Worm (Caenorhabditis elegans): Measurements from ENCODE around the gene R10E9.4.

Gene R10E9.4

ce11 chrIII:3972687-3973086 is at the start of gene R10E9.4:
TSS of gene R10E9.4 (minus strand) at chrIII:3972787.
- TF ChIP-seq unc-55 (GFP tag; optimal IDR thresholded peaks at IDR 0.05) = no peak
- no peak for TF ChIP-seq nhr-21 (tag; optimal IDR thresholded peaks at IDR 0.05)
- no peak for TF ChIP-seq ZK546.5 (tag; optimal IDR thresholded peaks at IDR 0.05)
- TF ChIP-seq nhr-77 (tag; optimal IDR thresholded peaks at IDR 0.05) = no peak
- no peak for TF ChIP-seq ceh-16 (tag; optimal IDR thresholded peaks at IDR 0.05)
- no peak for TF ChIP-seq peb-1 (tag; optimal IDR thresholded peaks at IDR 0.05)

DNA sequence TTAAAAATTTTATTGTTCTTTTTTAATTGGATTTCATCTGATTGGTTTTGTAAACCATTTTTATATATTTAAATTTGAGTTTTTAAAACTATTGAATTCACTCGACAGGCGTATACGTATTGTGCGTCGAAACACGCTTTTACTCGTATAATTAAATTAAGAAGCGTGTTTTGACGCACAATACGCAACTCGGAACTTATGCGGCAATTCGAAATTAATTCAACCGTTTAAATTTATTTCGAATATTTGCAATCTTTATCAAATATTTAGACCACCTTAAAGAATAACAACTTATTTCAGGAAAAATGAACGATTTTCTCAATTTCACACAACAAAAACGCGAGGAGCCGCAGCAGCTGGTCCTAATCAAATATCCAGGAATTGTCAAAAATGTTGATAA is 49.3 kb upstream of the R10E9.4 start, which contains the start of gene tftc-5:
Gene tftc-5, plus strand, starts transcription at position 301 of the 400 bp plus-strand sequence.
- no peak for TF ChIP-seq sem-4 (tag; optimal IDR thresholded peaks at IDR 0.05)
- TF ChIP-seq lsy-2 (tag; optimal IDR thresholded peaks at IDR 0.05) = no peak
- TF ChIP-seq ztf-1 (GFP tag; conservative IDR thresholded peaks at IDR 0.05) = no peak
- no peak for TF ChIP-seq sma-9 (GFP tag; optimal IDR thresholded peaks at IDR 0.05)
- no peak for TF ChIP-seq sma-9 (tag; optimal IDR thresholded peaks at IDR 0.05)
- TF ChIP-seq lin-13 (GFP tag; optimal IDR thresholded peaks at IDR 0.05) = no peak
- no peak for TF ChIP-seq fos-1 (tag; optimal IDR thresholded peaks at IDR 0.05)
- no peak for TF ChIP-seq alr-1 (tag; optimal IDR thresholded peaks at IDR 0.05)

- TF ChIP-seq nhr-6 (tag; optimal IDR thresholded peaks at IDR 0.05) (peak; percentile 10), mab-5 (tag; optimal IDR thresholded peaks at IDR 0.05) (peak; percentile 47), sma-3 (GFP tag; optimal IDR thresholded peaks at IDR 0.05) (peak; percentile 61), nhr-77 (tag; optimal IDR thresholded peaks at IDR 0.05) (no peak), sma-9 (GFP tag; optimal IDR thresholded peaks at IDR 0.05) (peak; percentile 24), sma-9 (tag; optimal IDR thresholded peaks at IDR 0.05) (no peak), fos-1 (tag; optimal IDR thresholded peaks at IDR 0.05) (peak; percentile 65), nhr-21 (tag; optimal IDR thresholded peaks at IDR 0.05) (peak; percentile 37), unc-39 (tag; optimal IDR thresholded peaks at IDR 0.05) (no peak), lin-11 (tag; optimal IDR thresholded peaks at IDR 0.05) (peak; percentile 25), unc-55 (GFP tag; optimal IDR thresholded peaks at IDR 0.05) (peak; percentile 93), lin-13 (GFP tag; optimal IDR thresholded peaks at IDR 0.05) (peak; percentile 74), F13H6.1 (tag; optimal IDR thresholded peaks at IDR 0.05) (peak; percentile 17), gmeb-1 (tag; optimal IDR thresholded peaks at IDR 0.05) (peak; percentile 80), nhr-12 (tag; optimal IDR thresholded peaks at IDR 0.05) (no peak), lsy-2 (tag; optimal IDR thresholded peaks at IDR 0.05) (peak; percentile 93 to 99), aly-2 (tag; optimal IDR thresholded peaks at IDR 0.05) (no peak), Y55F3AM.14 (GFP tag; optimal IDR thresholded peaks at IDR 0.05) (no peak), crh-2 (tag; optimal IDR thresholded peaks at IDR 0.05) (peak; percentile 80), C34F6.9 (tag; optimal IDR thresholded peaks at IDR 0.05) (peak; percentile 90), nhr-129 (tag; optimal IDR thresholded peaks at IDR 0.05) (peak; percentile 72), nhr-25 (tag; optimal IDR thresholded peaks at IDR 0.05) (peak; percentile 58), sem-4 (tag; optimal IDR thresholded peaks at IDR 0.05) (peak; percentile 61)
Observed at ce11 chrIII:4019801-4020200, 47.2 kb upstream of the R10E9.4 start, which contains the start of gene snpc-3.4. TSS of gene snpc-3.4 (plus strand) at chrIII:4020037.

- no peak for TF ChIP-seq lin-11 (tag; optimal IDR thresholded peaks at IDR 0.05)
- TF ChIP-seq mbf-1 (tag; optimal IDR thresholded peaks at IDR 0.05) = no peak
- no peak for TF ChIP-seq nhr-77 (tag; optimal IDR thresholded peaks at IDR 0.05)
- no peak for TF ChIP-seq nhr-12 (tag; optimal IDR thresholded peaks at IDR 0.05)
- TF ChIP-seq C34F6.9 (tag; optimal IDR thresholded peaks at IDR 0.05) = peak; percentile 21
- TF ChIP-seq lsy-2 (tag; optimal IDR thresholded peaks at IDR 0.05) = peak in 1 of 2 experiments; percentile 46
- no peak for TF ChIP-seq ceh-82 (tag; optimal IDR thresholded peaks at IDR 0.05)
- peak; percentile 34 for TF ChIP-seq F13H6.1 (tag; optimal IDR thresholded peaks at IDR 0.05)
- peak; percentile 88 for TF ChIP-seq fos-1 (tag; optimal IDR thresholded peaks at IDR 0.05)
- TF ChIP-seq crh-2 (tag; optimal IDR thresholded peaks at IDR 0.05) = peak; percentile 18
- TF ChIP-seq ztf-1 (GFP tag; conservative IDR thresholded peaks at IDR 0.05) = no peak
- TF ChIP-seq nhr-129 (tag; optimal IDR thresholded peaks at IDR 0.05) = peak; percentile 9
- TF ChIP-seq unc-55 (GFP tag; optimal IDR thresholded peaks at IDR 0.05) = peak; percentile 32
- TF ChIP-seq lin-13 (GFP tag; optimal IDR thresholded peaks at IDR 0.05) = peak; percentile 5
- peak; percentile 14 for TF ChIP-seq mab-5 (tag; optimal IDR thresholded peaks at IDR 0.05)
- no peak for TF ChIP-seq lin-39 (tag; optimal IDR thresholded peaks at IDR 0.05)
- TF ChIP-seq Y55F3AM.14 (GFP tag; optimal IDR thresholded peaks at IDR 0.05) = no peak
- TF ChIP-seq sem-4 (tag; optimal IDR thresholded peaks at IDR 0.05) = peak; percentile 39
Observed at ce11 chrIII:4018591-4019580, 46.3 kb upstream of the R10E9.4 start.

Measured in whole organism, L2 larva.